Worm (Caenorhabditis elegans): Measurements from ENCODE around the gene swsn-3.

Gene swsn-3

ce11 chrIII:2768635-2769034 lies at the start of gene swsn-3 (continued):
- TF ChIP-seq tag-97 (GFP tag; IDR thresholded peaks at IDR 0.05), result no peak
- peak; percentile 73 for TF ChIP-seq T26A8.4 (GFP tag; IDR thresholded peaks at IDR 0.05)
- TF ChIP-seq mxl-2 (GFP tag; conservative IDR thresholded peaks at IDR 0.05), result 0 out of 2 replicates have a peak, but pooled peaks have one; percentile 19
- TF ChIP-seq ama-1 (optimal IDR thresholded peaks at IDR 0.05), result no peak
- peak in 1 of 2 experiments; percentile 68 for TF ChIP-seq hif-1 (tag; optimal IDR thresholded peaks at IDR 0.05)
- peak; percentile 27 for TF ChIP-seq ces-1 (GFP tag; optimal IDR thresholded peaks at IDR 0.05)
- peak; percentile 50; the same call in 1 of the 2 replicates for TF ChIP-seq madf-9 (GFP tag; conservative IDR thresholded peaks at IDR 0.05)
- peak; percentile 97 for TF ChIP-seq lin-38 (GFP tag; IDR thresholded peaks at IDR 0.05)
- no peak for TF ChIP-seq F44E2.7 (GFP tag; IDR thresholded peaks at IDR 0.05)
- TF ChIP-seq Y48G9A.11 (GFP tag; IDR thresholded peaks at IDR 0.05), result peak; percentile 64
- TF ChIP-seq spr-3 (GFP tag; optimal IDR thresholded peaks at IDR 0.05), result peak; percentile 48
- no peak for TF ChIP-seq daf-8 (GFP tag; IDR thresholded peaks at IDR 0.05)
- TF ChIP-seq F49E8.2 (tag; optimal IDR thresholded peaks at IDR 0.05; ENCODE audit: borderline replicate concordance), result peak; percentile 68
- peak; percentile 65 for TF ChIP-seq F37D6.2 (tag; optimal IDR thresholded peaks at IDR 0.05)
- TF ChIP-seq nhr-6 (tag; optimal IDR thresholded peaks at IDR 0.05), result peak; percentile 93
- peak; percentile 92 for TF ChIP-seq duxl-1 (tag; optimal IDR thresholded peaks at IDR 0.05; ENCODE audit: poor library complexity)
- no peak for TF ChIP-seq ztf-7 (tag; optimal IDR thresholded peaks at IDR 0.05)
- peak; percentile 74 for TF ChIP-seq vab-7 (GFP tag; IDR thresholded peaks at IDR 0.05)
- TF ChIP-seq arid-1 (GFP tag; conservative IDR thresholded peaks at IDR 0.05), result peak; percentile 89
- peak; percentile 74 for TF ChIP-seq ctbp-1 (GFP tag; IDR thresholded peaks at IDR 0.05)
- TF ChIP-seq dmd-6 (GFP tag; IDR thresholded peaks at IDR 0.05), result peak; percentile 49; the same call in 1 of the 2 replicates
- no peak for TF ChIP-seq daf-12 (tag; optimal IDR thresholded peaks at IDR 0.05)
- peak; percentile 84 for TF ChIP-seq dpl-1 (GFP tag; optimal IDR thresholded peaks at IDR 0.05)
- peak; percentile 56 for TF ChIP-seq nhr-48 (tag; optimal IDR thresholded peaks at IDR 0.05)

ce11 chrIII:2817847-2818246 lies 49.4 kb upstream of the swsn-3 start:
- peak; percentile 65 for TF ChIP-seq aha-1 (tag)
- no peak for TF ChIP-seq dpl-1 (GFP tag; optimal IDR thresholded peaks at IDR 0.05)

ce11 chrIII:2816205-2816923 lies 47.9 kb upstream of the swsn-3 start:
- TF ChIP-seq lsy-2 (tag; optimal IDR thresholded peaks at IDR 0.05) (peak in 1 of 2 experiments; percentile 41), dmd-6 (GFP tag; IDR thresholded peaks at IDR 0.05) (no peak), hlh-30 (tag; optimal IDR thresholded peaks at IDR 0.05; ENCODE audit: insufficient read depth) (peak; percentile 80), nhr-28 (tag; optimal IDR thresholded peaks at IDR 0.05) (peak; percentile 13), aha-1 (tag) (peak; percentile 56), ceh-32 (tag; optimal IDR thresholded peaks at IDR 0.05; ENCODE audit: poor library complexity) (no peak), hmg-1.1 (GFP tag; IDR thresholded peaks at IDR 0.05) (0 out of 2 replicates have a peak, but pooled peaks have one; percentile 14), mep-1 (tag; optimal IDR thresholded peaks at IDR 0.05) (no peak)

- no peak for TF ChIP-seq daf-16 (GFP tag; optimal IDR thresholded peaks at IDR 0.05)
- peak; percentile 55 for TF ChIP-seq daf-16 (tag; optimal IDR thresholded peaks at IDR 0.05)
- peak in 1 of 2 experiments; percentile 97 for TF ChIP-seq lsy-2 (tag; optimal IDR thresholded peaks at IDR 0.05)
- TF ChIP-seq Y5F2A.4 (GFP tag; optimal IDR thresholded peaks at IDR 0.05), result no peak
- TF ChIP-seq lin-15B (tag; optimal IDR thresholded peaks at IDR 0.05), result no peak
- TF ChIP-seq rbr-2 (tag; optimal IDR thresholded peaks at IDR 0.05), result peak; percentile 31
- no peak for TF ChIP-seq nhr-41 (GFP tag; IDR thresholded peaks at IDR 0.05)
- TF ChIP-seq tag-97 (GFP tag; IDR thresholded peaks at IDR 0.05), result no peak
- peak; percentile 75 for TF ChIP-seq lin-38 (GFP tag; IDR thresholded peaks at IDR 0.05)
- no peak for TF ChIP-seq nhr-102 (tag; optimal IDR thresholded peaks at IDR 0.05)
- TF ChIP-seq ceh-28 (tag; optimal IDR thresholded peaks at IDR 0.05), result peak; percentile 7
- no peak for TF ChIP-seq fos-1 (tag; optimal IDR thresholded peaks at IDR 0.05)
- TF ChIP-seq R02D3.7 (tag; optimal IDR thresholded peaks at IDR 0.05), result no peak
- TF ChIP-seq hlh-11 (tag; optimal IDR thresholded peaks at IDR 0.05), result peak; percentile 21
- no peak for TF ChIP-seq hmg-1.1 (GFP tag; IDR thresholded peaks at IDR 0.05)
- TF ChIP-seq ces-1 (GFP tag; optimal IDR thresholded peaks at IDR 0.05), result no peak
- TF ChIP-seq mxl-3 (GFP tag; optimal IDR thresholded peaks at IDR 0.05), result no peak
- peak; percentile 54 for TF ChIP-seq dpl-1 (GFP tag; optimal IDR thresholded peaks at IDR 0.05)
- peak in 1 of 2 experiments; percentile 3 for TF ChIP-seq mdl-1 (tag; optimal IDR thresholded peaks at IDR 0.05)
Observed at ce11 chrIII:2814919-2815554, 46.6 kb upstream of the swsn-3 start, which contains the start of gene tufm-1. tufm-1 (minus strand) TSS chrIII:2814969.
